Worm (Caenorhabditis elegans) whole organism, L4 larva: ENCODE results near the gene C45B2.6.

Experiments used
- D1046.2 ChIP-seq: fragments of 200-800 bp; sonication (Bioruptor generic); IDR thresholded peaks from 2 replicates; pipeline ENCODE4 v1.3.6; 2022; ENCODE audit warnings: missing genetic modification characterization, missing compliant biosample characterization
- Y5F2A.4 ChIP-seq: fragments of 200-800 bp; sonication (Bioruptor generic); optimal IDR thresholded peaks from 2 replicates; lab custom pipeline; 2018; ENCODE audit warnings: mild to moderate bottlenecking, missing genetic modification characterization, missing compliant biosample characterization
- ZK546.5 ChIP-seq, 2 experiments: sonication (generic microtip); optimal IDR thresholded peaks; 2 replicates each; lab custom pipeline; 2017; ENCODE audit warnings: missing biosample characterization in 2 of 2, missing genetic modification characterization in 2 of 2
- ama-1 ChIP-seq: fragments of 150-350 bp; optimal IDR thresholded peaks from 2 replicates; lab custom pipeline; 2014; ENCODE audit warnings: inconsistent platforms, mixed read lengths
- dmd-8 ChIP-seq: fragments of 200-800 bp; sonication (Bioruptor generic); IDR thresholded peaks from 2 replicates; pipeline ENCODE4 v1.3.6; 2022; ENCODE audit warnings: missing genetic modification characterization, missing compliant biosample characterization
- lin-15B ChIP-seq: fragments of 150-350 bp; sonication (generic microtip); optimal IDR thresholded peaks from 3 replicates; lab custom pipeline; 2014; ENCODE audit warnings: missing biosample characterization, missing genetic modification characterization
- lir-3 ChIP-seq: sonication (generic microtip); optimal IDR thresholded peaks from 2 replicates; lab custom pipeline; 2016; ENCODE audit warnings: mild to moderate bottlenecking, missing genetic modification characterization, missing compliant biosample characterization
- lsy-2 ChIP-seq, 2 experiments: fragments of 150-350 bp in 1 of 2; sonication (generic microtip) in 1 of 2; optimal IDR thresholded peaks; 2 replicates each; lab custom pipeline; 2014 to 2017; ENCODE audit warnings: missing biosample characterization in 2 of 2, missing genetic modification characterization in 2 of 2
- mep-1 ChIP-seq: fragments of 150-350 bp; sonication (generic microtip); optimal IDR thresholded peaks from 3 replicates; lab custom pipeline; 2014; ENCODE audit warnings: missing biosample characterization, missing genetic modification characterization
- nhr-41 ChIP-seq: fragments of 200-800 bp; sonication (Bioruptor generic); IDR thresholded peaks from 2 replicates; pipeline ENCODE4 v1.3.6; 2022; ENCODE audit warnings: missing genetic modification reagents, missing genetic modification characterization, missing compliant biosample characterization
- skn-1 ChIP-seq: fragments of 150-350 bp; optimal IDR thresholded peaks from 2 replicates; lab custom pipeline; 2014; ENCODE audit warnings: missing biosample characterization, missing genetic modification characterization
- unc-130 ChIP-seq: sonication (generic microtip); optimal IDR thresholded peaks from 2 replicates; lab custom pipeline; 2016; ENCODE audit warnings: missing genetic modification reagents, missing genetic modification characterization, missing compliant biosample characterization
- zip-2 ChIP-seq: fragments of 150-350 bp; optimal IDR thresholded peaks from 2 replicates; lab custom pipeline; 2014; ENCODE audit warnings: missing biosample characterization, missing genetic modification characterization
- ztf-7 ChIP-seq: fragments of 150-350 bp; optimal IDR thresholded peaks from 2 replicates; lab custom pipeline; 2014; ENCODE audit warnings: missing biosample characterization, missing genetic modification characterization

- no peak for TF ChIP-seq ZK546.5 (tag; optimal IDR thresholded peaks at IDR 0.05; lab: Kevin White, UChicago)
- TF ChIP-seq zip-2 (tag; lab: Kevin White, UChicago): no peak
- no peak for TF ChIP-seq lir-3 (tag; lab: Kevin White, UChicago)
- peak; percentile 12 for TF ChIP-seq mep-1 (tag; lab: Kevin White, UChicago)
- TF ChIP-seq nhr-41 (GFP tag; lab: Robert Waterston, UW): no peak
- TF ChIP-seq lsy-2 (tag; optimal IDR thresholded peaks at IDR 0.05; lab: Kevin White, UChicago): peak in 1 of 2 experiments; percentile 27
- TF ChIP-seq lin-15B (tag; lab: Kevin White, UChicago): no peak
- no peak for TF ChIP-seq dmd-8 (GFP tag; lab: Robert Waterston, UW)
- no peak for TF ChIP-seq Y5F2A.4 (GFP tag; lab: Kevin White, UChicago)
- no peak for TF ChIP-seq unc-130 (GFP tag; lab: Kevin White, UChicago)
- TF ChIP-seq ztf-7 (tag; lab: Kevin White, UChicago): no peak
- no peak for TF ChIP-seq ama-1 (lab: Kevin White, UChicago)
- no peak for TF ChIP-seq D1046.2 (GFP tag; lab: Robert Waterston, UW)
- TF ChIP-seq skn-1 (tag; lab: Kevin White, UChicago): no peak
These were observed 40.4 kb downstream of the C45B2.6 start, which contains the start of gene C15H9.5 for ce11 chrX:6093046-6093445.
